Worm (Caenorhabditis elegans): ENCODE measurements around the gene C35B8.3.

Gene C35B8.3

DNA sequence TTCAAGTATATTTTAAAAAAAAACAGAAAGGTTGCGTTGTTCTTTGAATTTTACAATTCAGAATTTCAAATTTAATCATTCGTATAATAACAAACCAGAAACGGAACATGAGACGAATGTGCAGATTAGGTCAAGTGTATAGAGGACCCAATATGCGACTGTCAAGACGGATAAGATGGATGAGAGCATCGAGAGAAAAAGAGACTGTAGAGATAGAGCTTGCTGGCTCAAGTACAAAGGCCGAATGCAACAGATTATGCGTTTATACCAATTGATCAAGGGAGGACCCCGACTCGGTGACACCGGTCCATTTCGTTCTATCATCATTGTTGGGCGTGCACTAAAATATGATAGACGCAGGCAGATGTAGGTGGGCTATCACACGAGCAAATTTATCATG lies 16.6 kb downstream of the C35B8.3 start:
- TF ChIP-seq egl-27 (tag; optimal IDR thresholded peaks at IDR 0.05) = no peak
- no peak for TF ChIP-seq nhr-23 (tag; optimal IDR thresholded peaks at IDR 0.05)
- no peak for TF ChIP-seq crh-2 (tag; optimal IDR thresholded peaks at IDR 0.05)
- no peak for TF ChIP-seq sma-3 (GFP tag; optimal IDR thresholded peaks at IDR 0.05)
- TF ChIP-seq peb-1 (tag; optimal IDR thresholded peaks at IDR 0.05) = no peak
- TF ChIP-seq R02D3.7 (tag; optimal IDR thresholded peaks at IDR 0.05) = no peak
- TF ChIP-seq skn-1 (tag; optimal IDR thresholded peaks at IDR 0.05) = no peak
- no peak for TF ChIP-seq lin-13 (GFP tag; optimal IDR thresholded peaks at IDR 0.05)

DNA sequence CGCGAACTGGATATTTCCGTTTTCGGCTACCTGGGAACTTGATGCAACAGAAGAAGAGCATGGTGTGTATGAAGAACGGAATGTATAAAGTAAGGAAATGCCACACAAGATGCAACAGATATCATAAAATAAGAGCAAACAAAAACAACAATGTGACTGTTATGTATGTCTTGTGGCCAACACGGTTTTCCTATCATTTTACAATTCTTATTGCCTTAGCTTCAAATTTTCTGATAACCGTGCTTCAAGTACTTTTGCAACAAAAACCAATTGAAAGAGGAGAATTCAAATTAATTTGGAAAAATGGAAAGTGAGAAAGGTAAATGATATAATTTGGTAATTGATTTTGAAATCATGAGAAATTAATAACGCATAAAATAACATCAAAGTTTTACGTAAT lies 17.8 kb downstream of the C35B8.3 start:
- peak; percentile 12 for TF ChIP-seq fos-1 (tag; optimal IDR thresholded peaks at IDR 0.05)
- TF ChIP-seq Y55F3AM.14 (GFP tag; optimal IDR thresholded peaks at IDR 0.05) = no peak

DNA sequence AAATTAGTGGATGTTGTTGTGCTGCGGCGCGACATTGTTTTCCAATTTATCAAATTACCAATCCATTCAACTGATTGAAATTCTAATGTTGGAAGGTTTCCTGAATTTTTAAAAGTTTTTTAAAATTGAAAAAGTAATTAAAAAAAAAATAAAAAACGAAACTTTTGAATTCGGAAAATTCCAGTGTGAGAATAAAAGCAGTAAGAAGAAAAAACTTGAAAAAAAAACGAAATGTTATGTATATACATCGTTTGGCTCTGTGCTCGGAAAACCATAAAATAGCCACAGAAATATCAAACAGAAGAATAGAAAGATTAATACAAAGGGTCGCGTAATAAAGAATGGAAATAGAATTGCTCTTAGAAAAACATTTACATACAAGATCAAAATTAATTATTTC lies 18.3 kb downstream of the C35B8.3 start, which contains the start of gene vav-1:
TSS of gene vav-1 (minus strand) at position 101 of the 400 bp plus-strand sequence.
- TF ChIP-seq lin-39 (tag; optimal IDR thresholded peaks at IDR 0.05) = no peak
- no peak for TF ChIP-seq snpc-4 (tag; optimal IDR thresholded peaks at IDR 0.05)
- no peak for TF ChIP-seq Y55F3AM.14 (GFP tag; optimal IDR thresholded peaks at IDR 0.05)
- no peak for TF ChIP-seq nhr-21 (tag; optimal IDR thresholded peaks at IDR 0.05)
- TF ChIP-seq nhr-12 (tag; optimal IDR thresholded peaks at IDR 0.05) = no peak
- no peak for TF ChIP-seq ceh-82 (tag; optimal IDR thresholded peaks at IDR 0.05)
- TF ChIP-seq dmd-4 (tag; optimal IDR thresholded peaks at IDR 0.05) = no peak

DNA sequence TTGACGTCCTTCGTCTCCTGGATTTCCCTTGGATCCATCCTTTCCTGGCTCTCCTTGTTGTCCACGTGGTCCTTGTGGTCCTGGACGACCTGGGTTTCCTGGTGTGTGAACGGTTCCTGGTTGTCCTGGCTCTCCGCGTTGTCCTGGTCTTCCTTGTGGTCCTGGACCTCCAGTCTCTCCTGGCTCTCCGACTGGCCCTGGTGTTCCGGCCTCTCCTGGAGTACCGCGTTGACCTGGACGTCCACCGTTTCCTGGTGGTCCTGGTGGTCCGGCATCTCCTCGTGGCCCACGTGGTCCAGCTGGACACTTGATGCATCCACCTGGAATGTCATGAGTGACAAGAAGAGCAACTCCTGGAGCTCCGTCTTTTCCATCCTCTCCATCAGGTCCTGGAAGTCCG lies 20.1 kb downstream of the C35B8.3 start:
- TF ChIP-seq ceh-16 (tag; optimal IDR thresholded peaks at IDR 0.05) (no peak), skn-1 (tag; optimal IDR thresholded peaks at IDR 0.05) (no peak), lin-13 (GFP tag; optimal IDR thresholded peaks at IDR 0.05) (no peak), nhr-10 (tag; optimal IDR thresholded peaks at IDR 0.05) (no peak), sma-9 (GFP tag; optimal IDR thresholded peaks at IDR 0.05) (no peak), sma-9 (tag; optimal IDR thresholded peaks at IDR 0.05) (no peak), dmd-4 (tag; optimal IDR thresholded peaks at IDR 0.05) (no peak), mbf-1 (tag; optimal IDR thresholded peaks at IDR 0.05) (no peak), nhr-11 (tag; optimal IDR thresholded peaks at IDR 0.05) (no peak)

DNA sequence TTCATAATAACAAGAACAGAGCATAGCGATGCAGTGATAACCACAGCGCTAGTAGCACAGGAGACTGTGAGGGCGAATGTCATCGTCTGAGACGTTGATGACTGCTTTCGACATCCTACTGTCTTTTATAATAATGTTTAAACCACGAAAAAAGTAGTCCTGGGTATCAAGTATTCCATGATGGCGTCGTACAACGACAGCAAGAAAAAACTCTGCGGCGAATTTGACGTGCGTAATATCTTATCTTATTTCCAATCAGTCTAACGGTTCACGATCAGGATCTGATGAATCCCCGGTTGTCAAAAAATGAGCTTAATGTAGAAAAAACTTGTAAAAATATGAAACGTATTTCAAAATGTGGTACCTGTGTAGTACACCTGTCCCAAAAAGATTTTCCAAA lies 20.8 kb downstream of the C35B8.3 start, which contains the start of gene col-175:
TSS of gene col-175 (minus strand) at position 101 of the 400 bp plus-strand sequence.
- no peak for TF ChIP-seq snpc-4 (tag; optimal IDR thresholded peaks at IDR 0.05)
- TF ChIP-seq alr-1 (tag; optimal IDR thresholded peaks at IDR 0.05) = no peak
- TF ChIP-seq nhr-23 (tag; optimal IDR thresholded peaks at IDR 0.05) = no peak
- no peak for TF ChIP-seq elt-1 (tag; optimal IDR thresholded peaks at IDR 0.05)
- no peak for TF ChIP-seq crh-2 (tag; optimal IDR thresholded peaks at IDR 0.05)
- no peak for TF ChIP-seq ZK546.5 (tag; optimal IDR thresholded peaks at IDR 0.05)
- no peak for TF ChIP-seq F13H6.1 (tag; optimal IDR thresholded peaks at IDR 0.05)
- no peak for TF ChIP-seq ztf-11 (tag; optimal IDR thresholded peaks at IDR 0.05)
- no peak for TF ChIP-seq sma-9 (GFP tag; optimal IDR thresholded peaks at IDR 0.05)
- TF ChIP-seq sma-9 (tag; optimal IDR thresholded peaks at IDR 0.05) = no peak
- TF ChIP-seq egl-27 (tag; optimal IDR thresholded peaks at IDR 0.05) = no peak
- TF ChIP-seq nhr-77 (tag; optimal IDR thresholded peaks at IDR 0.05) = no peak
- no peak for TF ChIP-seq nhr-6 (tag; optimal IDR thresholded peaks at IDR 0.05)
- no peak for TF ChIP-seq unc-39 (tag; optimal IDR thresholded peaks at IDR 0.05)
- no peak for TF ChIP-seq blmp-1 (tag; optimal IDR thresholded peaks at IDR 0.05; ENCODE audit: insufficient read depth)
- TF ChIP-seq nhr-10 (tag; optimal IDR thresholded peaks at IDR 0.05) = no peak

DNA sequence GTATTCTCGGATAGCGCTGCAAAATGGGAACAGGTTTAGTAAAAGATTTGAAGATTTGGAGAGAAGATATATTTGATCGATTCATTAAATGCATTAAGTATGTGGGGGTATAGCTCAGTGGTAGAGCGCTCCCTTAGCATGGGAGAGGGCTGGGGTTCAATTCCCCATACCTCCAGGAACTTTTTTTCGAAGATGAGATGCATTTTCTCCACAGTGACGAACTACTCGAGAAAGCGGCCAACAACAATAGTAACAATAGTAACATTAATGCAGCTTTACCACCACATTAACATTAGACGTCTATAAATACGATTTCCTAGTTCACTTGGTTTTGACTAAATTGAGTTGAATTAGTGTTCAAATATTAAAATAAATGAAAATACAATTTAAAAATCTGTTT lies 24.0 kb downstream of the C35B8.3 start:
- TF ChIP-seq nhr-21 (tag; optimal IDR thresholded peaks at IDR 0.05) (peak; percentile 31), egl-27 (tag; optimal IDR thresholded peaks at IDR 0.05) (no peak), elt-1 (tag; optimal IDR thresholded peaks at IDR 0.05) (no peak), R02D3.7 (tag; optimal IDR thresholded peaks at IDR 0.05) (no peak), Y55F3AM.14 (GFP tag; optimal IDR thresholded peaks at IDR 0.05) (no peak), lin-39 (tag; optimal IDR thresholded peaks at IDR 0.05) (no peak), fos-1 (tag; optimal IDR thresholded peaks at IDR 0.05) (no peak)

DNA sequence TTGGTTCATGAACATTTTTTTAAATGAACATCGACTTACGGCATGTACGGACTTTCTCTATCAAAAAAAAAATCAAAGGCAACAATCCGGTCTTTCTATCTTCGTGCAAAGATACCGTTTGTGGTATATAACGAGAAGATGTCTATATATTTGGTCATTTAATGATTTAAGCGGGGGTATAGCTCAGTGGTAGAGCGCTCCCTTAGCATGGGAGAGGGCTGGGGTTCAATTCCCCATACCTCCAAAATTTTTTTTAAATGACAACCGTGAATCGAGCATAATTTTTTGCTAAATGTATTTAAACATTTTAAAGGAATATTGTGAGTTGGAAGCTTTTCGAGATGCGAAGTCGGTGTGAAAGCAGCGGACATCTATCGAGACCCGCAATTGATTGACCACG lies 25.0 kb downstream of the C35B8.3 start:
- TF ChIP-seq gmeb-1 (tag; optimal IDR thresholded peaks at IDR 0.05) (no peak), sma-9 (GFP tag; optimal IDR thresholded peaks at IDR 0.05) (peak; percentile 25), sma-9 (tag; optimal IDR thresholded peaks at IDR 0.05) (no peak)

Measured in whole organism, L2 larva.